Worm (Caenorhabditis elegans): ENCODE measurements around the gene scl-19.

scl-19 gene

ce11 chrV:18731579-18732041 is at the start of gene scl-19, which contains the start of gene asp-18:
scl-19 (plus strand) TSS chrV:18731991.
asp-18 (minus strand) TSS chrV:18731679.
- no peak for TF ChIP-seq unc-62 (GFP tag; optimal IDR thresholded peaks at IDR 0.05)

- TF ChIP-seq unc-62 (GFP tag; optimal IDR thresholded peaks at IDR 0.05) = no peak
Observed at ce11 chrV:18684455-18684987, 47.3 kb upstream of the scl-19 start, which contains the start of gene Y69H2.17. Y69H2.17 (plus strand) TSS chrV:18684937.

ce11 chrV:18687361-18687760 is 44.4 kb upstream of the scl-19 start:
- no peak for TF ChIP-seq unc-62 (GFP tag; optimal IDR thresholded peaks at IDR 0.05)

DNA sequence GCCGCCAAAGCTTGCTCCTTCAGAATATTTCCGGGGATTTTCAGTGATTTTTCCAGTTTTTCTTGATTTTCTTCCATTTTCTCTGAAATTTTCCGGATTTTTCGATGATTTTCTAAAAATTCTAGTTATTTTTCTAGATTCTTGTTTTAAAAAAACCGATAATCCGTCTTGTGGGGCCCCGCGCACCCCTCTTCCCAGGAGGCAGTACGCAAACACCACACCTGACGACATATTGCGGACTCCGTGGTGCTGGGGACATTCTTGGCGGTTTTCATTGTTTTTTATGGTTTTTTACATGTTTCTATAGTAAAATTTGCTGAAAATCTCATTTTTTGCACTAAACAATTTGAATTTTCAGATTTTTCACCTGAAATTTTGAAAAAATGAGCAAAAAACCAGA is 42.1 kb upstream of the scl-19 start, which contains the start of the genes ubc-19 and Y69H2.7:
ubc-19 (minus strand) TSS at position 82 of the 400 bp plus-strand sequence.
Y69H2.7 (plus strand) TSS at position 309 of the 400 bp plus-strand sequence.
- TF ChIP-seq unc-62 (GFP tag; optimal IDR thresholded peaks at IDR 0.05) = no peak

DNA sequence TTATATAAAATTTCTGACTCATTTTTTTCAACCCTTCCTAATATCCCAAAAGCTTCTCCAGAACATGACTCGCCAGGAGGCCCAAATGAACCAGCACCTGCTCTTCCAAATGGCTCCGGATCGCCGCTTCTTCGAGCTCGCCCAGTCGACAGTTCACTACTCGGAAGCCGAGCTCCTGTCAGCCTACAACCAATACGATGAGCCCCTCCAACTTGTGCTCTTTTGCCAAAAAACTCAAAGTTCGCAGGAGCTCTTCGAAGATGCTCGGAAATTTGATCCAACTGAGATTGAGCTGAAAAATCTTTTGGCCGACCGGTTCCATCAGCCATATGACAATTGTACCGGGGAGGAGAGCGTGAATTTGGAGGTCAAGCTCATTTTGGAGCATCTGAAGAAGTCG is 36.3 kb upstream of the scl-19 start:
- no peak for TF ChIP-seq unc-62 (GFP tag; optimal IDR thresholded peaks at IDR 0.05)

ce11 chrV:18699326-18699725 is 32.5 kb upstream of the scl-19 start, which contains the start of gene nhr-241:
nhr-241 (plus strand) TSS chrV:18699451.
- no peak for TF ChIP-seq unc-62 (GFP tag; optimal IDR thresholded peaks at IDR 0.05)

DNA sequence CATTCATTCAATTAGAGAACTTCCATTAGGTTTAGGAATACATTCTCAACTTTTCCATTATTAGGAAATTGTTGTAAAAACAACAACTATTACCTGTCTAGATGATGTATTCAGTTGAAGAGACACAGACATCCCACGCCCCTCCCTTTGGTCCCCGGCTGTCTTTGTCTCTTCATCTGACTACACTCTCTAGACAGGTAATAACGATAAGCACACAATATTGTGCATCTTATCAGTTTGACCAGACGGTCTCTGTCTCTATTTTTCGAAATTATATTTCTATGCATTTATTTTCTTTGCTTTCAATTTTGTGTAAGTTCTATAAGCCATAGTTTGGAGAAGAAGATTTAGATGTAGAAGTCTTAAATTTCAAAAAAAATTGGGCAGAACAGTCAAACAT is 30.5 kb upstream of the scl-19 start, which contains the start of gene Y69H2.9:
Y69H2.9 (plus strand) TSS at position 233 of the 400 bp plus-strand sequence.
- TF ChIP-seq unc-62 (GFP tag; optimal IDR thresholded peaks at IDR 0.05) = no peak

ce11 chrV:18705319-18706062 is 26.3 kb upstream of the scl-19 start:
- TF ChIP-seq unc-62 (GFP tag; optimal IDR thresholded peaks at IDR 0.05) = no peak

DNA sequence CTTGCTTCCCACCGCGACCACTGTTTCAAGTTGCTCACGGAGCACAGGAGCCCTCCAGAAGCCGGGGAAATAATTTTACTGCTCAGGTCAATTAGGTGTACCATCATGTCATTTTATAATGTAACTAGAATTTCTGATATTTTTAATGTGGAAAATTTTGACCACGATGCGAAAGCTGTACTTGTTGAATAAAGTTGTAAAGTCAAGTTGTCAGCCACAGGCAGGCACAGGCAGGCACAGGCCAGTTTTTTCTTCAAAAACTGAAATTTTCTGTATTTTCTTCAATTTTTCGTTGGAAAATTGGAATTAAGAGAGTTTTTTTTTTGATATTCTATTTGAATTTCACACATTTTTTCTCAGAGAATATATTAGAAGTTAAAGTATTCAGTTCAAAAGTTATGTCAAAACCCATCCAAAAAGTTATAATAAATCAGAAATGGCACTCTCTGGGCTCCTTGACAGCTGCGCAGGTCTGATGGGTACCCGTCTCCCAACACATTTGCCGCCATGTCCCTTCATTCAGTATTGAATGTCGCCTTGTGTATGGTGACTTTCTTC is 25.6 kb upstream of the scl-19 start, which contains the start of gene Y17D7C.1:
Y17D7C.1 (plus strand) TSS at position 508 of the 558 bp plus-strand sequence.
- TF ChIP-seq unc-62 (GFP tag; optimal IDR thresholded peaks at IDR 0.05) = no peak

ce11 chrV:18708015-18708414 is 23.8 kb upstream of the scl-19 start:
- TF ChIP-seq unc-62 (GFP tag; optimal IDR thresholded peaks at IDR 0.05) = no peak

- TF ChIP-seq unc-62 (GFP tag; optimal IDR thresholded peaks at IDR 0.05) = no peak
Observed at ce11 chrV:18709203-18709860, 22.5 kb upstream of the scl-19 start, which contains the start of gene Y17D7C.6. Y17D7C.6 (plus strand) TSS chrV:18709810.

- no peak for TF ChIP-seq unc-62 (GFP tag; optimal IDR thresholded peaks at IDR 0.05)
Observed at ce11 chrV:18710045-18710490, 21.7 kb upstream of the scl-19 start.

ce11 chrV:18711362-18711761 is 20.4 kb upstream of the scl-19 start:
- TF ChIP-seq unc-62 (GFP tag; optimal IDR thresholded peaks at IDR 0.05) = no peak

ce11 chrV:18712118-18712517 is 19.7 kb upstream of the scl-19 start:
- no peak for TF ChIP-seq unc-62 (GFP tag; optimal IDR thresholded peaks at IDR 0.05)

ce11 chrV:18719412-18719811 is 12.4 kb upstream of the scl-19 start:
- TF ChIP-seq unc-62 (GFP tag; optimal IDR thresholded peaks at IDR 0.05) = no peak

Measured in whole organism, dauer.